Fruit fly (Drosophila melanogaster): ENCODE measurements around the gene Arfrp1.

Arfrp1 gene

DNA sequence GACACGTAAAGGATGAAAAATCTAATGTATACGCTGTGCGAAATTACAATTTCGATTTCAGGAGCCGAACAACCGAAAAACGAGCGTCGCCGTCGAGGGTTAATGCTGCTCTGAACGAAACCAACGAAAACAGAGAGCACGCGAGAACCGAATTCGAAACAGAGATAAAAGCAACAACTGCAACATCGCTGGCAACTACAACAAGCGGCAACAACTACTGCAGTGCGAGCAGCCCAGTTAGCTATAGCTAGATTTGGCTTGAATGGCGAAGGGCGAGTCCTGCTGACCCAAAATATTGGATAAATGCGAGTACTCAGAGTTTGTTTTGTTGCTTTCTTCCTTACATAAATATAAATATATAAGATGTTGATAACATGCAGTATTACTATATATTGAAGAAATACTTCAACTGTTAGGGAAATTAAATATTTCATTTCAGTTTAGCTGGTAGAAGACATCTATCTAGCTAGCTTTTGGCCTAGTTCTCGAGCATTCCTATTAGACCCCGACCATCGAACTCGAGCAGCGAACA lies 28.1 kb downstream of the Arfrp1 start, which contains the start of gene fend (continued):
- TF ChIP-seq sug (tag; optimal IDR thresholded peaks at IDR 0.05) (peak; percentile 41), CG16779 (GFP tag; IDR thresholded peaks at IDR 0.05) (no peak), CG17361 (GFP tag; IDR thresholded peaks at IDR 0.05) (peak; percentile 67; the same call in 2 of the 3 replicates), CG34224 (GFP tag; IDR thresholded peaks at IDR 0.05; ENCODE audit: partially characterized antibody) (no peak), ssp (GFP tag; IDR thresholded peaks at IDR 0.05) (no peak), nerfin-1 (tag; optimal IDR thresholded peaks at IDR 0.05) (peak; percentile 35), Elba2 (GFP tag; optimal IDR thresholded peaks at IDR 0.05) (no peak), Stat92E (GFP tag; optimal IDR thresholded peaks at IDR 0.05) (peak in 1 of 3 experiments; percentile 60), Hr51 (GFP tag; optimal IDR thresholded peaks at IDR 0.05) (peak; percentile 7 to 53), Sox102F (GFP tag; optimal IDR thresholded peaks at IDR 0.05) (peak; percentile 6), CG10147 (GFP tag; optimal IDR thresholded peaks at IDR 0.05) (peak; percentile 43), B-H1 (GFP tag; IDR thresholded peaks at IDR 0.05) (no peak), H2.0 (GFP tag; IDR thresholded peaks at IDR 0.05) (no peak), scrt (GFP tag; optimal IDR thresholded peaks at IDR 0.05) (peak; percentile 35), CG1529 (GFP tag; optimal IDR thresholded peaks at IDR 0.05) (peak; percentile 17), ewg (GFP tag; optimal IDR thresholded peaks at IDR 0.05) (peak; percentile 9), CG14710 (tag; optimal IDR thresholded peaks at IDR 0.05) (peak; percentile 47), Tbp (GFP tag; optimal IDR thresholded peaks at IDR 0.05) (peak; percentile 90), CG1603 (tag; optimal IDR thresholded peaks at IDR 0.05) (peak; percentile 1), tna (GFP tag; IDR thresholded peaks at IDR 0.05; ENCODE audit: partially characterized antibody) (no peak), twi (tag; optimal IDR thresholded peaks at IDR 0.05) (peak; percentile 41), CG34376 (GFP tag; optimal IDR thresholded peaks at IDR 0.05) (peak; percentile 37), usp (GFP tag; optimal IDR thresholded peaks at IDR 0.05) (no peak), sens (GFP tag) (peak; percentile 77), cato (GFP tag; optimal IDR thresholded peaks at IDR 0.05; ENCODE audit: borderline replicate concordance) (no peak), GATAe (GFP tag; conservative IDR thresholded peaks at IDR 0.05) (no peak), HmgD (GFP tag; optimal IDR thresholded peaks at IDR 0.05) (no peak), CoRest (tag; optimal IDR thresholded peaks at IDR 0.05) (peak; percentile 60), CG15269 (tag; optimal IDR thresholded peaks at IDR 0.05) (peak; percentile 57), corto (GFP tag; optimal IDR thresholded peaks at IDR 0.05) (no peak), Jarid2 (GFP tag; optimal IDR thresholded peaks at IDR 0.05) (peak; percentile 85), CG31441 (GFP tag; IDR thresholded peaks at IDR 0.05) (peak; percentile 53), Sox100B (GFP tag; optimal IDR thresholded peaks at IDR 0.05) (peak; percentile 49), CG10267 (tag; optimal IDR thresholded peaks at IDR 0.05) (peak; percentile 46), phol (tag; optimal IDR thresholded peaks at IDR 0.05) (peak; percentile 46), PHDP (tag; optimal IDR thresholded peaks at IDR 0.05) (peak; percentile 25), zf30C (GFP tag; optimal IDR thresholded peaks at IDR 0.05) (peak; percentile 42), CG10209 (GFP tag; optimal IDR thresholded peaks at IDR 0.05) (peak; percentile 25), pros (GFP tag; optimal IDR thresholded peaks at IDR 0.05) (peak; percentile 22), MBD-R2 (GFP tag; IDR thresholded peaks at IDR 0.05) (no peak), CG13424 (tag; optimal IDR thresholded peaks at IDR 0.05) (peak; percentile 61), CG1602 (GFP tag; optimal IDR thresholded peaks at IDR 0.05) (no peak), CG1233 (GFP tag; optimal IDR thresholded peaks at IDR 0.05) (peak; percentile 21), CG17802 (tag; optimal IDR thresholded peaks at IDR 0.05) (no peak), Xrp1 (GFP tag; IDR thresholded peaks at IDR 0.05) (peak; percentile 28; the same call in 1 of the 2 replicates), CG8924 (tag; optimal IDR thresholded peaks at IDR 0.05) (peak; percentile 54), CG17186 (GFP tag; optimal IDR thresholded peaks at IDR 0.05) (no peak), Ptx1 (GFP tag; IDR thresholded peaks at IDR 0.05) (0 out of 2 replicates have a peak, but pooled peaks have one; percentile 29), CG13296 (GFP tag; optimal IDR thresholded peaks at IDR 0.05) (peak; percentile 58)

Measured in whole organism, embryonic.